Worm (Caenorhabditis elegans) whole organism, L1 larva: ENCODE results near the gene T05H4.4.

Experiments used
- aha-1 ChIP-seq: fragments of 150-350 bp; optimal IDR thresholded peaks from 2 replicates; lab custom pipeline; 2014; ENCODE audit warnings: missing biosample characterization, missing genetic modification characterization
- ceh-82 ChIP-seq, 3 experiments: fragments of 150-350 bp in 1 of 3; sonication (generic microtip) in 2 of 3; optimal IDR thresholded peaks; 2 replicates each; lab custom pipeline; 2014 to 2017; ENCODE audit warnings: missing biosample characterization in 3 of 3, missing genetic modification characterization in 3 of 3
- nhr-11 ChIP-seq: fragments of 150-350 bp; optimal IDR thresholded peaks from 2 replicates; lab custom pipeline; 2014; ENCODE audit warnings: missing biosample characterization, missing genetic modification characterization

DNA sequence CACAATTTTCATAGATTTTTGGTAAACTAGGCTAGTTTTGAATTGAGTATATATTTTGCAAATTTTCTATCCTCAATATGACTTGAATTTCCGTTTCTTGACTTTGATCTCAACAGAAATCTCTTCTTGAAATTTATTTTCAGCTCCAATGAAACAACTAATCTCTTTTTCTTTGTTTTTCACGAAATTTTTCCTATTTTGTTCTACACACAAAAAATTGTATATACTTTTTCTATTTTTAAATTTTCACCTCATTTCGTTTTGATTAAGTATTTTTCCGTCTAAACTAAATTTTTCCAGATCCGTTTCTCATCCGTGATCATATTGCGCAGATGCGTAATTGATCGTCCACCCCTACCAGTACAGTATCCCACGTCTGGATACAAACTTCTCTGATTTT is 26.1 kb downstream of the T05H4.4 start, which contains the start of gene unc-83:
- no peak for TF ChIP-seq nhr-11 (tag; lab: Kevin White, UChicago)
- TF ChIP-seq aha-1 (tag; lab: Kevin White, UChicago): no peak
- no peak for TF ChIP-seq ceh-82 (tag; optimal IDR thresholded peaks at IDR 0.05; lab: Kevin White, UChicago)
